Fruit fly (Drosophila melanogaster): ENCODE measurements around the gene if.

The if gene

DNA sequence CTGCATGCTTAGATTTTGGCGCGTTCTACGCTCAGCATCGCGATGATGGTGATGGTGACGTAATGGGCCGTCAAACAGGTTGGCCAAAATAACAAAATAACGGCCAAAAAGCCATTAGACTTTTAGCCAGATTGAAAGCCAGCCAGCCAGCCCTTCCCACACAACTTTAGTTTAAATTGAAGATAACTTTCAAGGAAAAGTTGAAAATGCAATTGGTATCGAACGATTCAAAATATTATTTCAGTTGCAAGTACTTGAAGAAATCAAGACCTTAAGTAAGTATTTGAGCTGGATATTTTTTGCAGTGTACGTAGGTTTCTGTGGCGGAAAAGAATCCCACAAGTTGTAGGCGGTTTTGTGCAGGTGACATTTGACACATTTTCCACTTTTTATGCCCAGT, 2.2 kb downstream of the if start (continued):
- TF ChIP-seq Chrac-16 (GFP tag; optimal IDR thresholded peaks at IDR 0.05) (no peak), CG12391 (tag; optimal IDR thresholded peaks at IDR 0.05) (no peak), Drgx (GFP tag; IDR thresholded peaks at IDR 0.05) (0 out of 2 replicates have a peak, but pooled peaks have one; percentile 25), gro (GFP tag; optimal IDR thresholded peaks at IDR 0.05) (peak; percentile 65), Sry-β (GFP tag; optimal IDR thresholded peaks at IDR 0.05) (no peak), insv (GFP tag; optimal IDR thresholded peaks at IDR 0.05) (no peak), CG13894 (tag; optimal IDR thresholded peaks at IDR 0.05) (peak; percentile 15), seq (GFP tag; IDR thresholded peaks at IDR 0.05) (peak; percentile 27; the same call in 1 of the 2 replicates), Neu2 (GFP tag; optimal IDR thresholded peaks at IDR 0.05; ENCODE audit: borderline replicate concordance) (no peak), CG1603 (tag; optimal IDR thresholded peaks at IDR 0.05) (peak; percentile 16), Ravus (GFP tag; IDR thresholded peaks at IDR 0.05) (no peak), CG30403 (GFP tag; optimal IDR thresholded peaks at IDR 0.05) (peak; percentile 6), dmrt99B (tag; optimal IDR thresholded peaks at IDR 0.05) (peak; percentile 25), CG4404 (GFP tag; IDR thresholded peaks at IDR 0.05) (0 out of 2 replicates have a peak, but pooled peaks have one; percentile 11), CG31365 (tag; optimal IDR thresholded peaks at IDR 0.05) (no peak), Oli (tag; optimal IDR thresholded peaks at IDR 0.05) (peak; percentile 8), lmd (GFP tag; IDR thresholded peaks at IDR 0.05) (peak; percentile 19; the same call in 1 of the 2 replicates), Med (GFP tag) (peak; percentile 88), Sox102F (GFP tag; optimal IDR thresholded peaks at IDR 0.05) (peak; percentile 10), maf-S (GFP tag; optimal IDR thresholded peaks at IDR 0.05) (peak; percentile 36), CG11695 (GFP tag; IDR thresholded peaks at IDR 0.05) (0 out of 3 replicates have a peak, but pooled peaks have one; percentile 10), CG9609 (GFP tag; optimal IDR thresholded peaks at IDR 0.05) (peak; percentile 81), Dbx (GFP tag; IDR thresholded peaks at IDR 0.05) (0 out of 3 replicates have a peak, but pooled peaks have one; percentile 47), CG11560 (tag; IDR thresholded peaks at IDR 0.05) (0 out of 3 replicates have a peak, but pooled peaks have one; percentile 17), CG11504 (tag; optimal IDR thresholded peaks at IDR 0.05) (peak; percentile 37), phol (tag; optimal IDR thresholded peaks at IDR 0.05) (peak; percentile 11), oc (tag; optimal IDR thresholded peaks at IDR 0.05) (no peak), CG1647 (GFP tag; optimal IDR thresholded peaks at IDR 0.05) (no peak), otp (GFP tag; IDR thresholded peaks at IDR 0.05) (0 out of 3 replicates have a peak, but pooled peaks have one; percentile 33), Fer1 (GFP tag; optimal IDR thresholded peaks at IDR 0.05) (peak; percentile 35), p53 (GFP tag; optimal IDR thresholded peaks at IDR 0.05) (no peak), H2.0 (GFP tag; IDR thresholded peaks at IDR 0.05) (no peak), org-1 (GFP tag; optimal IDR thresholded peaks at IDR 0.05) (peak; percentile 3), Gsc (GFP tag; IDR thresholded peaks at IDR 0.05) (no peak), CG10209 (GFP tag; optimal IDR thresholded peaks at IDR 0.05) (peak; percentile 15), her (GFP tag; optimal IDR thresholded peaks at IDR 0.05) (peak; percentile 13), CG11696 (GFP tag; IDR thresholded peaks at IDR 0.05) (peak; percentile 19; the same call in 1 of the 2 replicates), Dad (GFP tag; optimal IDR thresholded peaks at IDR 0.05) (peak; percentile 24), klu (GFP tag; IDR thresholded peaks at IDR 0.05) (no peak), CG9932 (GFP tag; IDR thresholded peaks at IDR 0.05) (peak; percentile 59; the same call in 1 of the 2 replicates), Dref (GFP tag; IDR thresholded peaks at IDR 0.05) (no peak), H15 (GFP tag; IDR thresholded peaks at IDR 0.05) (0 out of 3 replicates have a peak, but pooled peaks have one; percentile 20), B-H1 (GFP tag; IDR thresholded peaks at IDR 0.05) (no peak), CG3847 (GFP tag; IDR thresholded peaks at IDR 0.05) (peak; percentile 50), CoRest (tag; optimal IDR thresholded peaks at IDR 0.05) (peak; percentile 46), CG6689 (GFP tag; IDR thresholded peaks at IDR 0.05) (peak; percentile 50; the same call in 1 of the 2 replicates), hkb (optimal IDR thresholded peaks at IDR 0.05) (no peak), hkb (GFP tag; IDR thresholded peaks at IDR 0.05) (peak; percentile 27; the same call in 1 of the 2 replicates)
